Fruit fly (Drosophila melanogaster) whole organism: Measurements from ENCODE around the gene Sptz.

Experiments
- CG8478 ChIP-seq: fragments of >200 bp; optimal IDR thresholded peaks from 2 replicates; lab custom pipeline; 2018; ENCODE audit warnings: inconsistent platforms
- Dll ChIP-seq: fragments of >200 bp; optimal IDR thresholded peaks from 2 replicates; lab custom pipeline; 2017
- EcR ChIP-seq, 2 experiments: fragments of >200 bp; optimal IDR thresholded peaks; 2 replicates each; lab custom pipeline; 2017; ENCODE audit warnings: missing biosample characterization in 2 of 2, missing genetic modification characterization in 2 of 2, missing genetic modification reagents in 2 of 2
- pan ChIP-seq: fragments of >200 bp; optimal IDR thresholded peaks from 2 replicates; lab custom pipeline; 2017
- psq ChIP-seq: fragments of >200 bp; optimal IDR thresholded peaks from 2 replicates; lab custom pipeline; 2017
- usp ChIP-seq: fragments of >200 bp; optimal IDR thresholded peaks from 2 replicates; lab custom pipeline; 2017; ENCODE audit warnings: missing biosample characterization, missing genetic modification characterization, mixed read lengths

The Sptz gene

dm6 chr3R:11421643-11422122 lies at the start of gene Sptz, which contains the start of gene ninaG:
Gene Sptz (plus strand): TSS chr3R:11422092.
Gene ninaG (minus strand): TSS chr3R:11421693.
- no peak for TF ChIP-seq CG8478 (lab: Kevin White, UChicago)
- no peak for TF ChIP-seq usp (GFP tag; lab: Kevin White, UChicago)
- no peak for TF ChIP-seq pan (lab: Kevin White, UChicago)
- no peak for TF ChIP-seq Dll (lab: Kevin White, UChicago)
- no peak for TF ChIP-seq EcR (GFP tag; optimal IDR thresholded peaks at IDR 0.05; lab: Kevin White, UChicago)
- no peak for TF ChIP-seq psq

- TF ChIP-seq usp (GFP tag; lab: Kevin White, UChicago) (no peak), Dll (lab: Kevin White, UChicago) (no peak), CG8478 (lab: Kevin White, UChicago) (no peak), EcR (GFP tag; optimal IDR thresholded peaks at IDR 0.05; lab: Kevin White, UChicago) (no peak), pan (lab: Kevin White, UChicago) (no peak), psq (no peak)
Observed at dm6 chr3R:11375142-11375541, 46.8 kb upstream of the Sptz start.

- TF ChIP-seq Dll (lab: Kevin White, UChicago), result no peak
- TF ChIP-seq psq, result no peak
- TF ChIP-seq pan (lab: Kevin White, UChicago), result no peak
- TF ChIP-seq usp (GFP tag; lab: Kevin White, UChicago), result no peak
- TF ChIP-seq EcR (GFP tag; optimal IDR thresholded peaks at IDR 0.05; lab: Kevin White, UChicago), result no peak
- no peak for TF ChIP-seq CG8478 (lab: Kevin White, UChicago)
Observed at dm6 chr3R:11378564-11379112, 43.3 kb upstream of the Sptz start.

DNA sequence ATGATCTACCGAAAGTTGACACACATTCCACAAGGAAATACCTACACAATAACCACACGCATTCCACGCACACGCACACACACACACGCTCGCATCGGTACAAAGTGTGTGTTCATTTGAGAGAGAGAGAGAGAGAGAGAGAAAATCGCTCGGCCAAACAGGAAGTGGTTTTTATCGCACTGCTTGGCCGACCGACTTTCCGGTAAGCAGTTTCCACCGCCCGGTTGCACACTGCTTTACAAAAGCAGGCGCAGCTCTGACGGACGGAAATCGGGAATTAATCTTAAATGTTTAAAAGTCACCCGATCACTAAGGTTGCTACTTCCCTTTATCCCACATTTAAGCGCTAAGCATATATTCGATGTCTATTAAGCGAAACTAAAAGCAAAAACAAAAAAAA lies 29.1 kb upstream of the Sptz start:
- no peak for TF ChIP-seq usp (GFP tag; lab: Kevin White, UChicago)
- no peak for TF ChIP-seq pan (lab: Kevin White, UChicago)
- no peak for TF ChIP-seq psq
- no peak for TF ChIP-seq Dll (lab: Kevin White, UChicago)
- TF ChIP-seq CG8478 (lab: Kevin White, UChicago), result no peak
- no peak for TF ChIP-seq EcR (GFP tag; optimal IDR thresholded peaks at IDR 0.05; lab: Kevin White, UChicago)

DNA sequence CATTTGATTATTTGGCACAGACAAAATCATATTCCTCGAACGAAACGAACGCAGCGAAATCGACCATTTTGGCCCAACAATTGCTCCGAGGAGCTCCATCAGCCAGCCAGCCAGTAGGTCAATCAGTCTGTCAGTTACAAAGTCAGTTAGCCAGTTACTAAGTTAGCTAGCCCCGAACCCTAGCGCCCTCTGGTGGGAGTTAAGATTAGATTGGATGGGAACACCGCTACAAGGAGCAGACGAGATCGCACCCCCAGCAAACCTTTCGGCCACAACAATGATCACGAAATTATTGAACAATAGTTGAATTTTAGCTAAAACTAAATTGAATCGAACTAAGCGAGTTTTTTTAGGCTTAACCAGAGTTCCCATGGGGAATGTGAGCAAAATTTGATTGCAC lies 28.0 kb upstream of the Sptz start:
- no peak for TF ChIP-seq EcR (GFP tag; optimal IDR thresholded peaks at IDR 0.05; lab: Kevin White, UChicago)
- TF ChIP-seq pan (lab: Kevin White, UChicago), result no peak
- no peak for TF ChIP-seq CG8478 (lab: Kevin White, UChicago)
- TF ChIP-seq psq, result no peak
- no peak for TF ChIP-seq usp (GFP tag; lab: Kevin White, UChicago)
- no peak for TF ChIP-seq Dll (lab: Kevin White, UChicago)

- TF ChIP-seq psq (no peak), pan (lab: Kevin White, UChicago) (no peak), EcR (GFP tag; optimal IDR thresholded peaks at IDR 0.05; lab: Kevin White, UChicago) (no peak), CG8478 (lab: Kevin White, UChicago) (no peak), usp (GFP tag; lab: Kevin White, UChicago) (no peak), Dll (lab: Kevin White, UChicago) (no peak)
Observed at dm6 chr3R:11395541-11395940, 26.4 kb upstream of the Sptz start.

dm6 chr3R:11402894-11403293 lies 19.0 kb upstream of the Sptz start:
- TF ChIP-seq CG8478 (lab: Kevin White, UChicago) (no peak), EcR (GFP tag; optimal IDR thresholded peaks at IDR 0.05; lab: Kevin White, UChicago) (no peak), psq (no peak), pan (lab: Kevin White, UChicago) (no peak), usp (GFP tag; lab: Kevin White, UChicago) (no peak), Dll (lab: Kevin White, UChicago) (no peak)

DNA sequence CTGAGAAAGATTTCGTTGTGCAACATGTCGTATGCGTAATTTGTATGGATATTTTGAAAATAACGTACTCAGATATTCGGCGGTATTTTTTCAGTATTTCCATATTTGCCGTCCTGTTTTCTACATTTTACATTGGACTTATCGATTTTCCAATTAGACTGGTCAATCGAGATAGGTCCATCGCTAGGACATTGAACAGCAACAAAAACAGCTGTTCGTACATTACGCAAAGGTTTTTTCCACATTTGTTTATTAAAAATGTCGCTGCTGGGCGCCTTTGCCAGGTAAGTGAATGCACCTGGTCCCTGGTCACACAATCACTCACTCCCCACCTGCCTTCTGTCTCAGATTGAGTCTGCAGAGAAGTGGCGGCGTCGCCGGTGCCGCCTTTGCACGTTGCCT lies 14.2 kb upstream of the Sptz start, which contains the start of gene mRpL40:
Gene mRpL40, plus strand, starts transcription at position 186 of the 402 bp plus-strand sequence.
- no peak for TF ChIP-seq usp (GFP tag; lab: Kevin White, UChicago)
- TF ChIP-seq pan (lab: Kevin White, UChicago), result no peak
- no peak for TF ChIP-seq psq
- no peak for TF ChIP-seq Dll (lab: Kevin White, UChicago)
- TF ChIP-seq EcR (GFP tag; optimal IDR thresholded peaks at IDR 0.05; lab: Kevin White, UChicago), result no peak
- no peak for TF ChIP-seq CG8478 (lab: Kevin White, UChicago)

dm6 chr3R:11409667-11410137 lies 12.2 kb upstream of the Sptz start, which contains the start of the genes mgr and Irbp:
Gene mgr (minus strand): TSS chr3R:11409875.
Gene Irbp (plus strand): TSS chr3R:11410047.
- no peak for TF ChIP-seq CG8478 (lab: Kevin White, UChicago)
- no peak for TF ChIP-seq Dll (lab: Kevin White, UChicago)
- TF ChIP-seq pan (lab: Kevin White, UChicago), result no peak

dm6 chr3R:11412371-11412770 lies 9.5 kb upstream of the Sptz start, which contains the start of gene Ipo9:
Gene Ipo9 (plus strand): TSS chr3R:11412522.
- TF ChIP-seq Dll (lab: Kevin White, UChicago) (no peak), psq (no peak), CG8478 (lab: Kevin White, UChicago) (no peak), usp (GFP tag; lab: Kevin White, UChicago) (no peak), EcR (GFP tag; optimal IDR thresholded peaks at IDR 0.05; lab: Kevin White, UChicago) (no peak)

DNA sequence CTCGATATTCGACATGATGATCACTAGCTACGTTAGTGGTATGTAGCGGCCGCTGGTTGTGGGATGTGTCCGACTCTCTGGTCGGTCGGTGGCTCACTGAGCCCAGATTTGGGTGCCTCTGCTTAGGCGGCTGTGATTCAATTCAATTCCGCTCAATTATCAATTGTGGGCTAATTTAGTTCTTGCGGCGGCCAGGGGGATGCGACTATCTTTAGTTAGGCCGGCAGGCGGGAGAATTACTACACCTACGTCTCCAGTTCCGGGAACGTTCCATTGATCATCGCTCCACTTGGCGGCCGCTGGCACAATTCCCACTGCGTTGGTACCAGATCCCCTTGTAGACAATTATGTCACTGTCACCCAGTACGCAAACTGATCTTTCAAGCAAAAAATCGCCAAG lies 3.3 kb upstream of the Sptz start, which contains the start of the genes bumpel and CG45676:
Gene bumpel, minus strand, starts transcription at position 101 of the 400 bp plus-strand sequence.
Gene CG45676, plus strand, starts transcription at position 318 of the 400 bp plus-strand sequence.
- no peak for TF ChIP-seq usp (GFP tag; lab: Kevin White, UChicago)
- TF ChIP-seq Dll (lab: Kevin White, UChicago), result no peak
- no peak for TF ChIP-seq EcR (GFP tag; optimal IDR thresholded peaks at IDR 0.05; lab: Kevin White, UChicago)

- TF ChIP-seq Dll (lab: Kevin White, UChicago) (no peak), pan (lab: Kevin White, UChicago) (no peak), CG8478 (lab: Kevin White, UChicago) (no peak)
Observed at dm6 chr3R:11429814-11430213, 7.9 kb downstream of the Sptz start, which contains the start of gene Dtd. Gene Dtd (plus strand): TSS chr3R:11430061.
